Worm (Caenorhabditis elegans) whole organism, early embryonic: Measurements from ENCODE around the gene his-38.

Experiments used
- B0310.2 ChIP-seq: sonication (generic microtip); optimal IDR thresholded peaks from 2 replicates; lab custom pipeline; 2016; ENCODE audit warnings: mild to moderate bottlenecking, missing genetic modification characterization, missing compliant biosample characterization
- aly-1 ChIP-seq: sonication (generic microtip); optimal IDR thresholded peaks from 2 replicates; lab custom pipeline; 2016; ENCODE audit warnings: missing genetic modification characterization, missing compliant biosample characterization
- ama-1 ChIP-seq: fragments of 150-350 bp; optimal IDR thresholded peaks from 2 replicates; lab custom pipeline; 2014
- ets-7 ChIP-seq: sonication (generic microtip); optimal IDR thresholded peaks from 2 replicates; lab custom pipeline; 2016; ENCODE audit warnings: missing genotype, missing genetic modification characterization, missing compliant biosample characterization
- flt-1 ChIP-seq: fragments of 200-800 bp; sonication (Bioruptor generic); IDR thresholded peaks from 2 replicates; pipeline ENCODE4 v1.3.6; 2022; ENCODE audit warnings: missing genetic modification characterization, missing compliant biosample characterization
- pes-1 ChIP-seq: fragments of 200-800 bp; sonication (Bioruptor generic); IDR thresholded peaks from 2 replicates; pipeline ENCODE4 v1.3.6; 2022; ENCODE audit warnings: missing genetic modification reagents, missing genetic modification characterization, missing compliant biosample characterization
- scrt-1 ChIP-seq: fragments of 200-800 bp; sonication (Bioruptor generic); IDR thresholded peaks from 2 replicates; pipeline ENCODE4 v1.3.6; 2022; ENCODE audit warnings: missing genetic modification characterization, missing compliant biosample characterization
- sea-1 ChIP-seq: fragments of 200-800 bp; sonication (Bioruptor generic); conservative IDR thresholded peaks from 2 replicates; pipeline ENCODE4 v1.3.6; 2022; ENCODE audit warnings: missing genetic modification characterization, missing compliant biosample characterization

- TF ChIP-seq sea-1 (GFP tag; lab: Robert Waterston, UW) (no peak), ama-1 (no peak), scrt-1 (GFP tag; lab: Robert Waterston, UW) (no peak), flt-1 (no peak), aly-1 (tag; lab: Kevin White, UChicago) (no peak), ets-7 (tag; lab: Kevin White, UChicago) (no peak), B0310.2 (tag; lab: Kevin White, UChicago) (no peak), pes-1 (GFP tag; lab: Robert Waterston, UW) (no peak)
Measured at ce11 chrX:7330685-7331196, 21.1 kb upstream of the his-38 start, which contains the start of gene ttr-30.
